Fruit fly (Drosophila melanogaster) whole organism, embryonic: Measurements from ENCODE around the gene CG32032.

ENCODE experiments used
- CG11696 ChIP-seq: fragments of 200-800 bp; sonication (Bioruptor generic); IDR thresholded peaks from 2 replicates; pipeline ENCODE4 v1.3.6; 2022; ENCODE audit warnings: missing biosample characterization, missing genetic modification characterization
- CG13624 ChIP-seq: fragments of 200-800 bp; sonication (Bioruptor generic); optimal IDR thresholded peaks from 2 replicates; lab custom pipeline; 2016; ENCODE audit warnings: missing biosample characterization, missing genetic modification characterization
- CG14710 ChIP-seq: fragments of 200-800 bp; sonication (Bioruptor generic); optimal IDR thresholded peaks from 3 replicates; lab custom pipeline; 2019; ENCODE audit warnings: missing biosample characterization, mild to moderate bottlenecking, missing genetic modification characterization, moderate library complexity
- CG14860 ChIP-seq: fragments of 200-800 bp; sonication (Bioruptor generic); IDR thresholded peaks from 3 replicates; pipeline ENCODE4 v1.3.6; 2022; ENCODE audit warnings: missing biosample characterization, missing genetic modification characterization; ENCODE audit not compliant: partially characterized antibody
- CG14965 ChIP-seq: fragments of 200-800 bp; sonication (Bioruptor generic); optimal IDR thresholded peaks from 2 replicates; lab custom pipeline; 2016; ENCODE audit warnings: missing biosample characterization, missing genetic modification characterization, borderline replicate concordance
- CG2129 ChIP-seq: fragments of 200-800 bp; sonication (Bioruptor generic); IDR thresholded peaks from 2 replicates; pipeline ENCODE4 v1.3.6; 2022; ENCODE audit warnings: missing biosample characterization, missing genetic modification characterization; ENCODE audit not compliant: partially characterized antibody
- CG34376 ChIP-seq: fragments of 200-800 bp; sonication (Bioruptor generic); optimal IDR thresholded peaks from 2 replicates; lab custom pipeline; 2018; ENCODE audit warnings: missing biosample characterization, mild to moderate bottlenecking, missing genetic modification characterization
- CG34422 ChIP-seq: fragments of 200-800 bp; sonication (Bioruptor generic); IDR thresholded peaks from 3 replicates; pipeline ENCODE4 v1.3.6; 2022; ENCODE audit warnings: missing biosample characterization, missing genetic modification characterization
- CG4854 ChIP-seq: fragments of 200-800 bp; sonication (Bioruptor generic); optimal IDR thresholded peaks from 2 replicates; lab custom pipeline; 2016; ENCODE audit warnings: missing biosample characterization, missing genetic modification characterization, inconsistent platforms
- CG7745 ChIP-seq: fragments of 200-800 bp; sonication (Bioruptor generic); optimal IDR thresholded peaks from 2 replicates; lab custom pipeline; 2018; ENCODE audit warnings: missing biosample characterization, mild to moderate bottlenecking, missing genetic modification characterization, moderate library complexity
- CG8478 ChIP-seq: fragments of >200 bp; optimal IDR thresholded peaks from 2 replicates; lab custom pipeline; 2018
- CG9215 ChIP-seq: fragments of 200-800 bp; sonication (Bioruptor generic); IDR thresholded peaks from 2 replicates; pipeline ENCODE4 v1.3.6; 2022; ENCODE audit warnings: missing biosample characterization, missing genetic modification characterization
- CG9797 ChIP-seq: fragments of 200-800 bp; sonication (Bioruptor generic); optimal IDR thresholded peaks from 3 replicates; lab custom pipeline; 2018; ENCODE audit warnings: missing biosample characterization, mild to moderate bottlenecking, missing genetic modification characterization
- CrebB ChIP-seq: fragments of 200-800 bp; sonication (Bioruptor generic); optimal IDR thresholded peaks from 3 replicates; lab custom pipeline; 2018; ENCODE audit warnings: missing biosample characterization, mild to moderate bottlenecking, missing genetic modification characterization
- D ChIP-seq, 2 experiments: fragments of 200-800 bp in 1 of 2; fragments of >200 bp in 1 of 2; sonication (Bioruptor generic) in 1 of 2; optimal IDR thresholded peaks; 2 replicates in 1 of 2; 3 replicates in 1 of 2; lab custom pipeline; 2017; ENCODE audit warnings: mild to moderate bottlenecking in 1 of 2, missing biosample characterization in 1 of 2, missing genetic modification characterization in 1 of 2, missing genetic modification reagents in 1 of 2
- D19B ChIP-seq: fragments of 200-800 bp; sonication (Bioruptor generic); optimal IDR thresholded peaks from 2 replicates; lab custom pipeline; 2017; ENCODE audit warnings: missing biosample characterization, mild to moderate bottlenecking, missing genetic modification characterization
- Dip2 ChIP-seq: fragments of 200-800 bp; sonication (Bioruptor generic); IDR thresholded peaks from 2 replicates; pipeline ENCODE4 v1.3.6; 2022; ENCODE audit warnings: missing biosample characterization, missing genetic modification characterization
- Drgx ChIP-seq: fragments of 200-800 bp; sonication (Bioruptor generic); IDR thresholded peaks from 2 replicates; pipeline ENCODE4 v1.3.6; 2022; ENCODE audit warnings: missing biosample characterization, missing genetic modification characterization
- E2f2 ChIP-seq: fragments of 200-800 bp; sonication (Bioruptor generic); IDR thresholded peaks from 2 replicates; pipeline ENCODE4 v1.3.6; 2022; ENCODE audit warnings: missing biosample characterization, missing genetic modification characterization
- Fer1 ChIP-seq: fragments of 200-800 bp; sonication (Bioruptor generic); optimal IDR thresholded peaks from 2 replicates; lab custom pipeline; 2017; ENCODE audit warnings: missing biosample characterization, mild to moderate bottlenecking, missing genetic modification characterization
- HHEX ChIP-seq: fragments of 200-800 bp; sonication (Bioruptor generic); optimal IDR thresholded peaks from 3 replicates; lab custom pipeline; 2017; ENCODE audit warnings: missing biosample characterization, mild to moderate bottlenecking, missing genetic modification characterization, missing genetic modification reagents
- HLH4C ChIP-seq: fragments of 200-800 bp; sonication (Bioruptor generic); IDR thresholded peaks from 3 replicates; pipeline ENCODE4 v1.3.6; 2022; ENCODE audit warnings: missing biosample characterization, missing genetic modification characterization; ENCODE audit not compliant: partially characterized antibody
- HLH54F ChIP-seq: fragments of 200-800 bp; sonication (Bioruptor generic); optimal IDR thresholded peaks from 3 replicates; lab custom pipeline; 2016; ENCODE audit warnings: missing biosample characterization, missing genetic modification characterization
- Hey ChIP-seq: fragments of 200-800 bp; sonication (Bioruptor generic); optimal IDR thresholded peaks from 3 replicates; lab custom pipeline; 2018; ENCODE audit warnings: missing biosample characterization, mild to moderate bottlenecking, missing genetic modification characterization
- Nf-YC ChIP-seq: fragments of 200-800 bp; optimal IDR thresholded peaks from 3 replicates; lab custom pipeline; 2019; ENCODE audit warnings: missing biosample characterization, mild to moderate bottlenecking, missing genetic modification characterization, moderate library complexity
- Optix ChIP-seq: fragments of 200-800 bp; sonication (Bioruptor generic); IDR thresholded peaks from 3 replicates; pipeline ENCODE4 v1.3.6; 2022; ENCODE audit warnings: missing biosample characterization, missing genetic modification characterization
- Pdp1 ChIP-seq, 2 experiments: fragments of 200-800 bp; sonication (Bioruptor generic); optimal IDR thresholded peaks; 3 replicates each; lab custom pipeline; 2016; ENCODE audit warnings: missing biosample characterization in 2 of 2, missing genetic modification characterization in 2 of 2, mild to moderate bottlenecking in 1 of 2, moderate library complexity in 1 of 2
- Six4 ChIP-seq: fragments of 200-800 bp; sonication (Bioruptor generic); optimal IDR thresholded peaks from 2 replicates; lab custom pipeline; 2016; ENCODE audit warnings: missing biosample characterization, missing genetic modification characterization
- TFAM ChIP-seq: fragments of 200-800 bp; sonication (Bioruptor generic); optimal IDR thresholded peaks from 2 replicates; lab custom pipeline; 2017; ENCODE audit warnings: missing biosample characterization, missing genetic modification characterization, inconsistent platforms
- ash1 ChIP-seq: fragments of 200-800 bp; sonication (Bioruptor generic); optimal IDR thresholded peaks from 2 replicates; lab custom pipeline; 2018; ENCODE audit warnings: missing biosample characterization, mild to moderate bottlenecking, missing genetic modification characterization
- btn ChIP-seq: fragments of 200-800 bp; sonication (Bioruptor generic); optimal IDR thresholded peaks from 2 replicates; lab custom pipeline; 2016; ENCODE audit warnings: missing biosample characterization, missing genetic modification characterization
- corto ChIP-seq: fragments of 200-800 bp; sonication (Bioruptor generic); optimal IDR thresholded peaks from 2 replicates; lab custom pipeline; 2016; ENCODE audit warnings: missing biosample characterization, mild to moderate bottlenecking, missing genetic modification characterization, moderate library complexity
- cwo ChIP-seq: fragments of 200-800 bp; sonication (Bioruptor generic); optimal IDR thresholded peaks from 3 replicates; lab custom pipeline; 2017; ENCODE audit warnings: missing biosample characterization, missing genetic modification characterization, mild to moderate bottlenecking, moderate library complexity, missing genetic modification reagents
- fd3F ChIP-seq: fragments of 200-800 bp; sonication (Bioruptor generic); optimal IDR thresholded peaks from 2 replicates; lab custom pipeline; 2018; ENCODE audit warnings: missing biosample characterization, mild to moderate bottlenecking, missing genetic modification characterization, moderate library complexity
- gcm ChIP-seq: fragments of 200-800 bp; sonication (Bioruptor generic); optimal IDR thresholded peaks from 2 replicates; lab custom pipeline; 2019; ENCODE audit warnings: missing biosample characterization, mild to moderate bottlenecking, missing genetic modification characterization, moderate library complexity
- ham ChIP-seq: fragments of 200-800 bp; sonication (Bioruptor generic); IDR thresholded peaks from 2 replicates; pipeline ENCODE4 v1.3.6; 2022; ENCODE audit warnings: missing biosample characterization, missing genetic modification characterization
- lab ChIP-seq: fragments of 200-800 bp; sonication (Bioruptor generic); optimal IDR thresholded peaks from 3 replicates; lab custom pipeline; 2017; ENCODE audit warnings: missing biosample characterization, missing genetic modification characterization, mild to moderate bottlenecking, moderate library complexity, missing genetic modification reagents
- lilli ChIP-seq: fragments of 200-800 bp; sonication (Bioruptor generic); optimal IDR thresholded peaks from 3 replicates; lab custom pipeline; 2016; ENCODE audit warnings: missing biosample characterization, missing genetic modification characterization
- mirr ChIP-seq: fragments of 200-800 bp; sonication (Bioruptor generic); optimal IDR thresholded peaks from 3 replicates; lab custom pipeline; 2018; ENCODE audit warnings: missing biosample characterization, mild to moderate bottlenecking, missing genetic modification characterization
- odd ChIP-seq: fragments of 200-800 bp; sonication (Bioruptor generic); optimal IDR thresholded peaks from 2 replicates; lab custom pipeline; 2017; ENCODE audit warnings: missing biosample characterization, mild to moderate bottlenecking, missing genetic modification characterization
- ranshi ChIP-seq: fragments of 200-800 bp; sonication (Bioruptor generic); IDR thresholded peaks from 2 replicates; pipeline ENCODE4 v1.3.6; 2022; ENCODE audit warnings: missing biosample characterization, missing genetic modification characterization
- run ChIP-seq: fragments of 200-800 bp; sonication (Bioruptor generic); optimal IDR thresholded peaks from 3 replicates; lab custom pipeline; 2018; ENCODE audit warnings: missing biosample characterization, mild to moderate bottlenecking, missing genetic modification characterization
- sqz ChIP-seq: fragments of 200-800 bp; sonication (Bioruptor generic); optimal IDR thresholded peaks from 3 replicates; lab custom pipeline; 2018; ENCODE audit warnings: missing biosample characterization, mild to moderate bottlenecking, missing genetic modification characterization
- vfl ChIP-seq: fragments of 200-800 bp; sonication (Bioruptor generic); optimal IDR thresholded peaks from 2 replicates; lab custom pipeline; 2016; ENCODE audit warnings: missing biosample characterization, missing genetic modification characterization

Gene CG32032

DNA sequence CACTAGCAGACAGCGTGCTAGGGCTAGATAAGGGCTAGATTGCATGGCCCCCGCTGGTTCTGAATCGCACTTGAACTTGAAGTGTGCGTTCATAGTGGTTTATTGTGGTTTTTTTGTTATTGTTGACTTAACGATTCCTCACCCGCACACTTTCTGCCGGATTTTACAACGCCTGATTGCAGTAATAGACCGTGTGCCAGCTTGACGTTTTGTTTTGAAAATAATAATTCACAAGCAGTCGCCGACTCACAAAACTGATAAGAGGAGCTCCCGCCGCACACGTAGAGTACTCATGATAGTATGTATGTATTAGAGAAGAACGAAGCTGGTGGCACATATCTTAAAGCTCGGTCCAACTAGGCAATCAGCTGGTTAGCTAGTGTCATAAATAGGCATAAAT, 2.9 kb downstream of the CG32032 start (continued):
- TF ChIP-seq Hey (tag; lab: Kevin White, UChicago) (peak; percentile 40), Pdp1 (GFP tag; optimal IDR thresholded peaks at IDR 0.05; lab: Kevin White, UChicago) (no peak), CG4854 (GFP tag; lab: Kevin White, UChicago) (no peak), CG13624 (GFP tag; lab: Kevin White, UChicago) (no peak), ham (GFP tag; lab: Robert Waterston, UW) (no peak), Optix (GFP tag; lab: Robert Waterston, UW) (no peak), Fer1 (GFP tag; lab: Kevin White, UChicago) (peak; percentile 0), CG2129 (no peak), CG14965 (GFP tag; lab: Kevin White, UChicago) (no peak), mirr (GFP tag; lab: Kevin White, UChicago) (peak; percentile 59), CG14860 (no peak), btn (GFP tag; lab: Kevin White, UChicago) (no peak), HLH4C (GFP tag; lab: Robert Waterston, UW) (no peak), CrebB (tag; lab: Kevin White, UChicago) (peak; percentile 21), fd3F (GFP tag; lab: Kevin White, UChicago) (no peak), run (tag; lab: Kevin White, UChicago) (peak; percentile 2), Six4 (GFP tag; lab: Kevin White, UChicago) (no peak), CG14710 (no peak), CG11696 (GFP tag; lab: Robert Waterston, UW) (no peak), CG9215 (GFP tag; lab: Robert Waterston, UW) (no peak), Drgx (GFP tag; lab: Robert Waterston, UW) (no peak), lilli (GFP tag; lab: Kevin White, UChicago) (no peak), sqz (GFP tag; lab: Kevin White, UChicago) (peak; percentile 43), Dip2 (no peak), HLH54F (GFP tag; lab: Kevin White, UChicago) (no peak), cwo (GFP tag; lab: Kevin White, UChicago) (peak; percentile 18), corto (GFP tag; lab: Kevin White, UChicago) (no peak), CG9797 (GFP tag; lab: Kevin White, UChicago) (no peak), D19B (GFP tag; lab: Kevin White, UChicago) (no peak), ranshi (GFP tag; lab: Robert Waterston, UW) (no peak), gcm (GFP tag; lab: Kevin White, UChicago) (no peak), lab (no peak), Nf-YC (tag; lab: Kevin White, UChicago) (no peak), E2f2 (no peak), vfl (GFP tag; lab: Kevin White, UChicago) (no peak), HHEX (GFP tag; lab: Kevin White, UChicago) (no peak), CG8478 (no peak), D (optimal IDR thresholded peaks at IDR 0.05; lab: Kevin White, UChicago) (no peak), D (GFP tag; optimal IDR thresholded peaks at IDR 0.05; lab: Kevin White, UChicago) (no peak), TFAM (no peak), ash1 (no peak), CG34376 (GFP tag; lab: Kevin White, UChicago) (peak; percentile 12), CG7745 (no peak), CG34422 (GFP tag; lab: Robert Waterston, UW) (no peak), odd (GFP tag; lab: Kevin White, UChicago) (no peak)
- TF ChIP-seq, all 482 proteins: peak for 16
